Worm (Caenorhabditis elegans): ENCODE results near the gene Y9C9A.16.

DNA sequence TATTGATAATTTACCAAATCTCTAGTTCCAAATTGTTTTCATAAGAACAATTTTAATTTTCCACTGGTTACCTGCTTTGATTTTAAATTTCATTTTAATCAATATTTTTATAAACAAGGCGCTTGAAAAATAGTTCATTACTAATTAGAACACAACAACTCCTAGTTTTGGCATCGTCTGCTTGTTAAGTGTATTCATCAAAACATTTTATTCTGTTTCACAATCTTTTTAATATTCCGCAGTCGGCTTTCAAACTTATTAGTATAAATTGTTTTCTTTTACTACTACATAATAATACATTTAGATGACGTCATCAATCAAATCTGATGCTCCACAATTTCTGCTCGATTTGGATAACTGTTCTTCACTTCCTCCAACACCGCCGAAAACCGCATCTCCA is 26.5 kb upstream of the Y9C9A.16 start, which contains the start of gene pes-1:
- no peak for TF ChIP-seq T22C8.4 (GFP tag; IDR thresholded peaks at IDR 0.05)
- no peak for TF ChIP-seq ztf-23 (GFP tag; IDR thresholded peaks at IDR 0.05)
- no peak for TF ChIP-seq med-1 (GFP tag; optimal IDR thresholded peaks at IDR 0.05; ENCODE audit: insufficient read depth)
- TF ChIP-seq ref-1 (GFP tag; conservative IDR thresholded peaks at IDR 0.05), result no peak
